Fruit fly (Drosophila melanogaster) whole organism, prepupa: ENCODE data around the gene CG46462.

Experiments used
- Blimp-1 ChIP-seq: fragments of 200-800 bp; sonication (Bioruptor generic); optimal IDR thresholded peaks from 3 replicates; lab custom pipeline; 2017; ENCODE audit warnings: missing biosample characterization, missing genetic modification characterization, mild to moderate bottlenecking, moderate library complexity, missing genetic modification reagents
- CG10631 ChIP-seq: fragments of 200-800 bp; sonication (Bioruptor generic); optimal IDR thresholded peaks from 2 replicates; lab custom pipeline; 2016; ENCODE audit warnings: missing biosample characterization, missing genetic modification characterization
- CG10669 ChIP-seq: fragments of 200-800 bp; sonication (Bioruptor generic); optimal IDR thresholded peaks from 3 replicates; lab custom pipeline; 2018; ENCODE audit warnings: missing biosample characterization, mild to moderate bottlenecking, missing genetic modification characterization, moderate library complexity
- CG11294 ChIP-seq: fragments of 200-800 bp; sonication (Bioruptor generic); IDR thresholded peaks from 2 replicates; pipeline ENCODE4 v1.3.6; 2022; ENCODE audit warnings: missing biosample characterization, missing genetic modification characterization
- CG11902 ChIP-seq: fragments of 200-800 bp; sonication (Bioruptor generic); optimal IDR thresholded peaks from 3 replicates; lab custom pipeline; 2016; ENCODE audit warnings: missing biosample characterization, missing genetic modification characterization
- CG1621 ChIP-seq: fragments of 200-800 bp; sonication (Bioruptor generic); optimal IDR thresholded peaks from 3 replicates; lab custom pipeline; 2018; ENCODE audit warnings: missing biosample characterization, mild to moderate bottlenecking, missing genetic modification characterization
- CG16779 ChIP-seq: fragments of 200-800 bp; sonication (Bioruptor generic); optimal IDR thresholded peaks from 3 replicates; lab custom pipeline; 2017; ENCODE audit warnings: missing biosample characterization, mild to moderate bottlenecking, missing genetic modification characterization
- CG3032 ChIP-seq: fragments of 200-800 bp; optimal IDR thresholded peaks from 2 replicates; lab custom pipeline; 2019; ENCODE audit warnings: missing biosample characterization, mild to moderate bottlenecking, missing genetic modification characterization, moderate library complexity
- CG31627 ChIP-seq: fragments of 200-800 bp; sonication (Bioruptor generic); optimal IDR thresholded peaks from 3 replicates; lab custom pipeline; 2016; ENCODE audit warnings: missing biosample characterization, missing genetic modification characterization
- CG32006 ChIP-seq: fragments of 200-800 bp; sonication (Bioruptor generic); optimal IDR thresholded peaks from 3 replicates; lab custom pipeline; 2017; ENCODE audit warnings: missing biosample characterization, mild to moderate bottlenecking, missing genetic modification characterization
- CG4318 ChIP-seq: fragments of 200-800 bp; sonication (Bioruptor generic); optimal IDR thresholded peaks from 3 replicates; lab custom pipeline; 2017; ENCODE audit warnings: missing biosample characterization, mild to moderate bottlenecking, missing genetic modification characterization
- CG6163 ChIP-seq: fragments of 200-800 bp; sonication (Bioruptor generic); IDR thresholded peaks from 3 replicates; pipeline ENCODE4 v1.3.6; 2022; ENCODE audit warnings: missing biosample characterization, missing genetic modification characterization
- CG6792 ChIP-seq: fragments of 200-800 bp; sonication (Bioruptor generic); optimal IDR thresholded peaks from 3 replicates; lab custom pipeline; 2016; ENCODE audit warnings: missing biosample characterization, missing genetic modification characterization
- CG6808 ChIP-seq: fragments of 200-800 bp; sonication (Bioruptor generic); optimal IDR thresholded peaks from 3 replicates; lab custom pipeline; 2017; ENCODE audit warnings: missing biosample characterization, missing genetic modification characterization, mild to moderate bottlenecking, moderate library complexity, missing genetic modification reagents
- CG6854 ChIP-seq: fragments of 200-800 bp; sonication (Bioruptor generic); optimal IDR thresholded peaks from 2 replicates; lab custom pipeline; 2017; ENCODE audit warnings: missing biosample characterization, mild to moderate bottlenecking, missing genetic modification characterization
- CG8119 ChIP-seq: fragments of 200-800 bp; sonication (Bioruptor generic); IDR thresholded peaks from 3 replicates; pipeline ENCODE4 v1.3.6; 2022; ENCODE audit warnings: missing biosample characterization, missing genetic modification characterization
- CG8319 ChIP-seq: fragments of 200-800 bp; sonication (Bioruptor generic); optimal IDR thresholded peaks from 3 replicates; lab custom pipeline; 2016; ENCODE audit warnings: missing biosample characterization, missing genetic modification characterization
- CG8632 ChIP-seq: fragments of 200-800 bp; sonication (Bioruptor generic); optimal IDR thresholded peaks from 3 replicates; lab custom pipeline; 2016; ENCODE audit warnings: missing biosample characterization, missing genetic modification characterization
- CG9139 ChIP-seq: fragments of 200-800 bp; sonication (Bioruptor generic); optimal IDR thresholded peaks from 3 replicates; lab custom pipeline; 2017; ENCODE audit warnings: missing biosample characterization, mild to moderate bottlenecking, missing genetic modification characterization
- Eip78C ChIP-seq: fragments of 200-800 bp; sonication (Bioruptor generic); peaks from one replicate; lab custom pipeline; 2016; ENCODE audit warnings: missing biosample characterization, missing genetic modification characterization
- Ets21C ChIP-seq: fragments of 200-800 bp; sonication (Bioruptor generic); optimal IDR thresholded peaks from 3 replicates; lab custom pipeline; 2016; ENCODE audit warnings: missing biosample characterization, missing genetic modification characterization
- Ets96B ChIP-seq: fragments of 200-800 bp; optimal IDR thresholded peaks from 2 replicates; lab custom pipeline; 2019; ENCODE audit warnings: missing biosample characterization, mild to moderate bottlenecking, missing genetic modification characterization, moderate library complexity
- Hr38 ChIP-seq: sonication (Bioruptor generic); optimal IDR thresholded peaks from 2 replicates; lab custom pipeline; 2016; ENCODE audit warnings: missing biosample characterization, missing genetic modification characterization
- Hr39 ChIP-seq: fragments of 200-800 bp; sonication (Bioruptor generic); optimal IDR thresholded peaks from 2 replicates; lab custom pipeline; 2016; ENCODE audit warnings: missing biosample characterization, missing genetic modification characterization
- Hr4 ChIP-seq: fragments of 200-800 bp; sonication (Bioruptor generic); optimal IDR thresholded peaks from 3 replicates; lab custom pipeline; 2016; ENCODE audit warnings: missing biosample characterization, missing genetic modification characterization
- Met ChIP-seq: fragments of 200-800 bp; sonication (Bioruptor generic); optimal IDR thresholded peaks from 3 replicates; lab custom pipeline; 2016; ENCODE audit warnings: missing biosample characterization, missing genetic modification characterization
- OdsH ChIP-seq: fragments of 200-800 bp; sonication (Bioruptor generic); optimal IDR thresholded peaks from 3 replicates; lab custom pipeline; 2016; ENCODE audit warnings: missing biosample characterization, missing genetic modification characterization
- Smox ChIP-seq: fragments of 200-800 bp; sonication (Bioruptor generic); optimal IDR thresholded peaks from 3 replicates; lab custom pipeline; 2016; ENCODE audit warnings: missing biosample characterization, missing genetic modification characterization
- Sox102F ChIP-seq: fragments of 200-800 bp; sonication (Bioruptor generic); optimal IDR thresholded peaks from 2 replicates; lab custom pipeline; 2016; ENCODE audit warnings: missing biosample characterization, mild to moderate bottlenecking, missing genetic modification characterization
- Sox14 ChIP-seq: fragments of 200-800 bp; sonication (Bioruptor generic); optimal IDR thresholded peaks from 3 replicates; lab custom pipeline; 2016; ENCODE audit warnings: missing biosample characterization, missing genetic modification characterization
- Sox15 ChIP-seq: fragments of 200-800 bp; sonication (Bioruptor generic); optimal IDR thresholded peaks from 3 replicates; lab custom pipeline; 2016; ENCODE audit warnings: missing biosample characterization, missing genetic modification characterization
- achi ChIP-seq: fragments of 200-800 bp; sonication (Bioruptor generic); optimal IDR thresholded peaks from 3 replicates; lab custom pipeline; 2016; ENCODE audit warnings: missing biosample characterization, missing genetic modification characterization
- acj6 ChIP-seq: fragments of 200-800 bp; sonication (Bioruptor generic); optimal IDR thresholded peaks from 3 replicates; lab custom pipeline; 2016; ENCODE audit warnings: missing biosample characterization, missing genetic modification characterization
- dsx ChIP-seq: fragments of 200-800 bp; optimal IDR thresholded peaks from 3 replicates; lab custom pipeline; 2019; ENCODE audit warnings: missing biosample characterization, mild to moderate bottlenecking, missing genetic modification characterization, moderate library complexity; ENCODE audit not compliant: poor library complexity, severe bottlenecking
- eg ChIP-seq: fragments of 200-800 bp; sonication (Bioruptor generic); IDR thresholded peaks from 3 replicates; pipeline ENCODE4 v1.3.6; 2022; ENCODE audit warnings: missing biosample characterization, missing genetic modification characterization
- esn ChIP-seq: fragments of 200-800 bp; sonication (Bioruptor generic); optimal IDR thresholded peaks from 2 replicates; lab custom pipeline; 2016; ENCODE audit warnings: missing biosample characterization, mild to moderate bottlenecking, missing genetic modification characterization, moderate library complexity
- fd59A ChIP-seq: fragments of 200-800 bp; sonication (Bioruptor generic); optimal IDR thresholded peaks from 2 replicates; lab custom pipeline; 2017; ENCODE audit warnings: missing biosample characterization, mild to moderate bottlenecking, missing genetic modification characterization, missing genetic modification reagents
- fkh ChIP-seq: fragments of 200-800 bp; sonication (Bioruptor generic); optimal IDR thresholded peaks from 3 replicates; lab custom pipeline; 2017; ENCODE audit warnings: missing biosample characterization, mild to moderate bottlenecking, missing genetic modification characterization, moderate library complexity
- lz ChIP-seq: fragments of 200-800 bp; sonication (Bioruptor generic); optimal IDR thresholded peaks from 3 replicates; lab custom pipeline; 2016; ENCODE audit warnings: missing biosample characterization, missing genetic modification characterization
- net ChIP-seq: fragments of 200-800 bp; sonication (Bioruptor generic); optimal IDR thresholded peaks from 3 replicates; lab custom pipeline; 2016; ENCODE audit warnings: missing biosample characterization, missing genetic modification characterization
- pdm3 ChIP-seq: fragments of 200-800 bp; sonication (Bioruptor generic); optimal IDR thresholded peaks from 3 replicates; lab custom pipeline; 2016; ENCODE audit warnings: missing biosample characterization, missing genetic modification characterization
- spab ChIP-seq: fragments of 200-800 bp; sonication (Bioruptor generic); optimal IDR thresholded peaks from 2 replicates; lab custom pipeline; 2017; ENCODE audit warnings: missing biosample characterization, mild to moderate bottlenecking, missing genetic modification characterization, missing genetic modification reagents
- ss ChIP-seq, 2 experiments: fragments of 200-800 bp; sonication (Bioruptor generic); optimal IDR thresholded peaks; 2 replicates in 1 of 2; 3 replicates in 1 of 2; lab custom pipeline; 2017 to 2018; ENCODE audit warnings: mild to moderate bottlenecking in 2 of 2, missing biosample characterization in 2 of 2, missing genetic modification characterization in 2 of 2, moderate library complexity in 1 of 2
- svp ChIP-seq: fragments of 200-800 bp; sonication (Bioruptor generic); peaks from one replicate; lab custom pipeline; 2016; ENCODE audit warnings: missing biosample characterization, missing genetic modification characterization
- vri ChIP-seq: fragments of 200-800 bp; sonication (Bioruptor generic); optimal IDR thresholded peaks from 3 replicates; lab custom pipeline; 2016; ENCODE audit warnings: missing biosample characterization, mild to moderate bottlenecking, missing genetic modification characterization

The CG46462 gene

dm6 chr3L:19954426-19954825 is 22.9 kb downstream of the CG46462 start, which contains the start of gene CG42654:
CG42654 (minus strand) TSS chr3L:19954526.
- TF ChIP-seq Ets21C (GFP tag; lab: Kevin White, UChicago) = no peak
- TF ChIP-seq CG10669 = no peak
- TF ChIP-seq CG1621 (tag; lab: Kevin White, UChicago) = no peak
- no peak for TF ChIP-seq fd59A
- no peak for TF ChIP-seq achi (GFP tag; lab: Kevin White, UChicago)
- TF ChIP-seq fkh (GFP tag; lab: Kevin White, UChicago) = no peak
- no peak for TF ChIP-seq CG32006 (GFP tag; lab: Kevin White, UChicago)
- no peak for TF ChIP-seq CG8119 (GFP tag; lab: Robert Waterston, UW)
- no peak for TF ChIP-seq esn (GFP tag; lab: Kevin White, UChicago)
- TF ChIP-seq, all 60 proteins: peak for 0

dm6 chr3L:19955699-19956098 is 24.2 kb downstream of the CG46462 start, which contains the start of gene CG42263:
CG42263 (minus strand) TSS chr3L:19955799.
- no peak for TF ChIP-seq pdm3 (GFP tag; lab: Kevin White, UChicago)
- TF ChIP-seq Sox15 (GFP tag; lab: Kevin White, UChicago) = no peak
- TF ChIP-seq achi (GFP tag; lab: Kevin White, UChicago) = no peak
- no peak for TF ChIP-seq CG11294
- TF ChIP-seq dsx (GFP tag; lab: Kevin White, UChicago) = no peak
- TF ChIP-seq CG6792 (GFP tag; lab: Kevin White, UChicago) = no peak
- TF ChIP-seq fd59A = no peak
- TF ChIP-seq OdsH = no peak
- no peak for TF ChIP-seq CG6808 (GFP tag; lab: Kevin White, UChicago)
- no peak for TF ChIP-seq CG8319
- no peak for TF ChIP-seq esn (GFP tag; lab: Kevin White, UChicago)
- TF ChIP-seq CG11902 = no peak
- TF ChIP-seq lz (GFP tag; lab: Kevin White, UChicago) = no peak
- no peak for TF ChIP-seq Hr38
- no peak for TF ChIP-seq vri
- no peak for TF ChIP-seq CG4318 (GFP tag; lab: Kevin White, UChicago)
- TF ChIP-seq CG16779 (tag; lab: Kevin White, UChicago) = no peak
- no peak for TF ChIP-seq CG3032 (tag; lab: Kevin White, UChicago)

dm6 chr3L:19961805-19962204 is 30.3 kb downstream of the CG46462 start:
- TF ChIP-seq ss (GFP tag; optimal IDR thresholded peaks at IDR 0.05; lab: Kevin White, UChicago) (peak in 1 of 2 experiments; percentile 51), CG6854 (GFP tag; lab: Kevin White, UChicago) (no peak), CG31627 (GFP tag; lab: Kevin White, UChicago) (peak; percentile 1), vri (no peak), net (GFP tag; lab: Kevin White, UChicago) (peak; percentile 28), OdsH (peak; percentile 12), lz (GFP tag; lab: Kevin White, UChicago) (peak; percentile 15), CG6163 (GFP tag; lab: Robert Waterston, UW) (no peak), acj6 (GFP tag; lab: Kevin White, UChicago) (peak; percentile 14), CG6808 (GFP tag; lab: Kevin White, UChicago) (peak; percentile 2), Sox14 (peak; percentile 5), Blimp-1 (no peak), CG6792 (GFP tag; lab: Kevin White, UChicago) (peak; percentile 17), Sox102F (GFP tag; lab: Kevin White, UChicago) (peak; percentile 7), eg (GFP tag; lab: Robert Waterston, UW) (no peak), spab (GFP tag; lab: Kevin White, UChicago) (peak; percentile 40), Ets96B (tag; lab: Kevin White, UChicago) (peak; percentile 51), achi (GFP tag; lab: Kevin White, UChicago) (peak; percentile 36), Eip78C (peak; percentile 75), CG8119 (GFP tag; lab: Robert Waterston, UW) (peak; percentile 44; the same call in 2 of the 3 replicates), Hr39 (GFP tag; lab: Kevin White, UChicago) (no peak), pdm3 (GFP tag; lab: Kevin White, UChicago) (peak; percentile 39), Hr4 (GFP tag; lab: Kevin White, UChicago) (peak; percentile 39), CG16779 (tag; lab: Kevin White, UChicago) (peak; percentile 8), CG32006 (GFP tag; lab: Kevin White, UChicago) (peak; percentile 25), Met (GFP tag; lab: Kevin White, UChicago) (peak; percentile 23), CG10631 (GFP tag; lab: Kevin White, UChicago) (peak; percentile 36), CG9139 (peak; percentile 6), fd59A (peak; percentile 44), Smox (GFP tag; lab: Kevin White, UChicago) (no peak), CG8632 (GFP tag; lab: Kevin White, UChicago) (peak; percentile 28), CG10669 (no peak), svp (GFP tag; lab: Kevin White, UChicago) (peak; percentile 41), dsx (GFP tag; lab: Kevin White, UChicago) (peak; percentile 20)
